Worm (Caenorhabditis elegans): ENCODE measurements around the gene fbxa-128.
"Not testable (repeated sequence)": the region's sequence is repeated elsewhere in the genome, so short reads cannot be mapped to it uniquely, and the experiment has no call there.

fbxa-128 gene

DNA sequence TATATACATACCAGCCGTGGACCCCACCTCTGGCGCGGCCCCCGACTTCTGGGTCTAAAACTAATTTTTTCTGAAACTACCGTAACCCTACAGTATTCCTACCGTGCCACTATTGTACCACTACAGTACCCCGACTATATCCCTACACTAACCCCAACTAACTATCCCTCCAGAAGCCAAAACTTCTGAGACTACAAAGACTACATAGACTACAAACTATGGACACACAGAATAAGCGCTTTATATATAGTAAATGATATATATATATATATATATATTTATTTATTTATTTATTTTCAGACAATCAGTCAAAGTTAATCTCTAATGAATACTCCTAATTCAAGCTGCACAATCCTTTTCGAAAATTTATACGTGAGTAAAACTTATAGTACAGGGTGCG is 7.4 kb downstream of the fbxa-128 start, which contains the start of gene pha-1:
TSS of gene pha-1 (plus strand) at position 301 of the 400 bp plus-strand sequence.
- TF ChIP-seq tbx-8 (GFP tag; optimal IDR thresholded peaks at IDR 0.05); nhr-237 (tag; optimal IDR thresholded peaks at IDR 0.05); lin-13 (tag; optimal IDR thresholded peaks at IDR 0.05): not testable (repeated sequence)

DNA sequence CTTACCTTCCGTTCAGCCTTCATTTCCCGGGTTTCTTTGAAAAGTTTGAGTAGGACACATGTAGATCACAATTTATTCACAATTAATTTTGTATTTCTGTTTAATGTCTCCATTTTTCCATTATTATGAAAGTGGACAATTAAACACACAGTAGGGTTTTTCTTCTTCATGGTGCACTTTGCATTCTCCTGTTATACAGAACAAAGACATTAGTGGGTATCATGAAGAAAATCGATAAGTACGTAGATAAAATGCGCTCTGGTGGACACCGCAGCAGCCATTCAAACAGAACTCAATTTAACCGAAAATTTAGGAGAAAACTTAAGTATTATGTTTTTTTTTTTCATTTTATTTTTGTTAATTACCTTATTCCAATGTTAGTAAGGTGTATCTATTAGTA is 9.6 kb downstream of the fbxa-128 start:
- no peak for TF ChIP-seq lin-13 (tag; optimal IDR thresholded peaks at IDR 0.05)
- TF ChIP-seq lsy-2 (tag; optimal IDR thresholded peaks at IDR 0.05), result no peak
- TF ChIP-seq cnd-1 (tag; optimal IDR thresholded peaks at IDR 0.05), result no peak
- TF ChIP-seq pha-4 (tag; optimal IDR thresholded peaks at IDR 0.05), result no peak
- TF ChIP-seq ces-1 (GFP tag; optimal IDR thresholded peaks at IDR 0.05), result peak; percentile 42
- no peak for TF ChIP-seq tbx-8 (GFP tag; optimal IDR thresholded peaks at IDR 0.05)
- no peak for TF ChIP-seq sptf-1 (tag; optimal IDR thresholded peaks at IDR 0.05)

DNA sequence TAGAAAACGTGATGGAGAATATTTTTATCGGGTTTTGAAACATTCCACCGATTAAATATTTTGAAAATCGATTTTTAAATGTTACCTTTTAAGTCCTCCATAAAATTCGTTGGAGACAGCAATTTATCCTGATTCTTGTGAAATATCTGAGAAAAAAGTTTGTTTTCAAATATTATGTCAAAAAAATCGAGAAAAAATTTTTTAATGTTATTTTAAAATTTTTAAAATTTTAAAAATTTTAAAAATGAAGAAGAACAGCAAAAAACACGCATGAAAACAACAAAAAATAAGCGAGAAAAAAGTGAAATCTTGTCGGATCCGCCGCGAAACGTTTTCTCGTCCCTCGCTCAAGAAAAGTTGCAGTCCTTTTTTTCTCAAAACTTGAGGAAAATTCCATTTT is 11.4 kb downstream of the fbxa-128 start, which contains the start of gene Y48A6C.8:
TSS of gene Y48A6C.8 (minus strand) at position 101 of the 400 bp plus-strand sequence.
- no peak for TF ChIP-seq unc-62 (GFP tag; optimal IDR thresholded peaks at IDR 0.05)
- no peak for TF ChIP-seq ceh-39 (tag; optimal IDR thresholded peaks at IDR 0.05)
- TF ChIP-seq elt-3 (tag; optimal IDR thresholded peaks at IDR 0.05), result no peak
- TF ChIP-seq nhr-237 (tag; optimal IDR thresholded peaks at IDR 0.05), result no peak
- TF ChIP-seq tbx-8 (GFP tag; optimal IDR thresholded peaks at IDR 0.05), result no peak
- no peak for TF ChIP-seq bed-3 (GFP tag; optimal IDR thresholded peaks at IDR 0.05)
- no peak for TF ChIP-seq lin-32 (GFP tag; optimal IDR thresholded peaks at IDR 0.05)
- TF ChIP-seq sem-2 (GFP tag; optimal IDR thresholded peaks at IDR 0.05), result no peak
- no peak for TF ChIP-seq lsy-2 (tag; optimal IDR thresholded peaks at IDR 0.05)

DNA sequence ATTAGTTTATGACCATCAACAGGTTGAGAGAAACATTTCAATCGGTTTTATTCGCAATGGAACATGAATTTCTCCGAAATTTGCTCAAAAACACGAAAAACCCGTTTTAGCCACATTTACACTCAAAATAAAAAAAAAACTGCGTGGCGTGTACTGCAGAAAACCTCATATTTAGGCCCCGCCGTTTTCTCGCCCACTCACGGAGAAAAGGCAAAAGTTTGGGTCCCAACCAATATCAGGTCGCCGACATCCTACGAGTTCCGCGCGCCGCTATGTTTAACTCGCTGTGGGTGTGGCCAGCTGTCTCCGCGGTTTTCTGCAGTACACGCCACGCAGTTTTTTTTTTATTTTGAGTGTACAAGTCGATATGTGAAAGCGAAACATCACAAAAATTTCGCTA is 15.1 kb downstream of the fbxa-128 start:
- TF ChIP-seq lin-13 (tag; optimal IDR thresholded peaks at IDR 0.05) (no peak), cnd-1 (tag; optimal IDR thresholded peaks at IDR 0.05) (no peak), flh-1 (GFP tag; optimal IDR thresholded peaks at IDR 0.05) (no peak), nhr-76 (tag; optimal IDR thresholded peaks at IDR 0.05) (no peak), ceh-83 (GFP tag; optimal IDR thresholded peaks at IDR 0.05) (no peak), mep-1 (tag; optimal IDR thresholded peaks at IDR 0.05) (no peak), unc-62 (GFP tag; optimal IDR thresholded peaks at IDR 0.05) (no peak), unc-39 (tag; optimal IDR thresholded peaks at IDR 0.05) (no peak), blmp-1 (tag; optimal IDR thresholded peaks at IDR 0.05) (no peak), tbx-8 (GFP tag; optimal IDR thresholded peaks at IDR 0.05) (no peak), sem-2 (GFP tag; optimal IDR thresholded peaks at IDR 0.05) (no peak), nhr-237 (tag; optimal IDR thresholded peaks at IDR 0.05) (no peak), ces-1 (GFP tag; optimal IDR thresholded peaks at IDR 0.05) (no peak), ztf-11 (tag; optimal IDR thresholded peaks at IDR 0.05) (no peak), hlh-1 (tag; optimal IDR thresholded peaks at IDR 0.05) (no peak), drap-1 (GFP tag; optimal IDR thresholded peaks at IDR 0.05) (no peak), mls-2 (tag; optimal IDR thresholded peaks at IDR 0.05) (no peak), nhr-12 (tag; optimal IDR thresholded peaks at IDR 0.05) (no peak)

DNA sequence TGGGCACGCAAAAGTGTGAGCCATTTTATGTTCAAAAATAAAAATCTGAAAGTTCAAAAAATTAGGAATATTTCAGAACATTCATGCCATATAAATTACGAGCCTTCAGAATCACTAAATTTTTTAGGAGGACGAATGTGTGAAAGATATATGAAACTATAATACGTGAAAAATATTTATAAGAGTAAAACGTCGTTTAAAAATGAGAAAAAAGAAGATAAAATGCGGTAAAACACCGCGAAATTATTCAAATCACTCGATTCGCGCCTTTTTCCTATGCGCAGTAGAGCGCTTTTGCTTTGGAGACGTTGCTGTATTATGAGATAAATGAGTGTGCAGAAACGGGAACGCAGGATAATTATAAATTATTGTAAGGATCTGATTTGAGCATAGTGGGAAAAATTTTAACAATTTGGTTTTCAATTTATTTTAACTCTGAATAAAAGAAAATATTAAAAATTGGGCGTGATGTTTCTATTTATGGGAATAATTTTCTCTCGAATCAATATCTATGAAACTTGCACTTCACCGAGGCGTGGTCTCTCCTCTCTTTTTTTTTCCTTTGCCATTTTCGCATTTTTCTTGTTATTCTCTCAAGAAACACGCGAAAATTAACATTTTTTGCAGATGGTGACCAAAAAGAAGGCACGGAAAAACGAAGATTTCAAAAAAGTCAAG is 19.6 kb downstream of the fbxa-128 start, which contains the start of the genes sup-35 and Y48A6C.4:
TSS of gene sup-35 (minus strand) at position 51 of the 678 bp plus-strand sequence.
TSS of gene Y48A6C.4 (plus strand) at position 628 of the 678 bp plus-strand sequence.
- TF ChIP-seq nhr-237 (tag; optimal IDR thresholded peaks at IDR 0.05) (peak; percentile 87), ces-1 (GFP tag; optimal IDR thresholded peaks at IDR 0.05) (peak; percentile 90), zip-8 (tag; optimal IDR thresholded peaks at IDR 0.05) (no peak), elt-1 (tag; optimal IDR thresholded peaks at IDR 0.05; ENCODE audit: borderline replicate concordance, insufficient read depth) (no peak), mls-2 (tag; optimal IDR thresholded peaks at IDR 0.05) (peak; percentile 66), ztf-11 (tag; optimal IDR thresholded peaks at IDR 0.05) (no peak), ceh-39 (tag; optimal IDR thresholded peaks at IDR 0.05) (peak; percentile 82), snpc-4 (tag; optimal IDR thresholded peaks at IDR 0.05) (no peak), blmp-1 (tag; optimal IDR thresholded peaks at IDR 0.05) (no peak), nhr-76 (tag; optimal IDR thresholded peaks at IDR 0.05) (no peak), ceh-83 (GFP tag; optimal IDR thresholded peaks at IDR 0.05) (peak; percentile 60), ham-2 (GFP tag; optimal IDR thresholded peaks at IDR 0.05) (no peak), ceh-43 (GFP tag; optimal IDR thresholded peaks at IDR 0.05) (peak; percentile 40), cnd-1 (tag; optimal IDR thresholded peaks at IDR 0.05) (peak; percentile 26), mep-1 (tag; optimal IDR thresholded peaks at IDR 0.05) (peak; percentile 89), lin-32 (GFP tag; optimal IDR thresholded peaks at IDR 0.05) (peak; percentile 29), unc-62 (GFP tag; optimal IDR thresholded peaks at IDR 0.05) (no peak), nhr-2 (tag; optimal IDR thresholded peaks at IDR 0.05) (no peak), bed-3 (GFP tag; optimal IDR thresholded peaks at IDR 0.05) (peak; percentile 39), unc-120 (tag; optimal IDR thresholded peaks at IDR 0.05; ENCODE audit: poor library complexity, severe bottlenecking) (peak; percentile 59), nhr-28 (tag; optimal IDR thresholded peaks at IDR 0.05) (no peak), tbx-8 (GFP tag; optimal IDR thresholded peaks at IDR 0.05) (peak; percentile 35), pha-4 (tag; optimal IDR thresholded peaks at IDR 0.05) (no peak), flh-1 (GFP tag; optimal IDR thresholded peaks at IDR 0.05) (no peak), drap-1 (GFP tag; optimal IDR thresholded peaks at IDR 0.05) (peak; percentile 40), M03D4.4 (tag; optimal IDR thresholded peaks at IDR 0.05) (no peak), nhr-12 (tag; optimal IDR thresholded peaks at IDR 0.05) (no peak), unc-39 (tag; optimal IDR thresholded peaks at IDR 0.05) (no peak), hlh-1 (tag; optimal IDR thresholded peaks at IDR 0.05) (peak; percentile 11), lin-13 (tag; optimal IDR thresholded peaks at IDR 0.05) (peak; percentile 46), sptf-1 (tag; optimal IDR thresholded peaks at IDR 0.05) (peak; percentile 75), lsy-2 (tag; optimal IDR thresholded peaks at IDR 0.05) (peak; percentile 38), sem-2 (GFP tag; optimal IDR thresholded peaks at IDR 0.05) (no peak), mab-5 (tag; optimal IDR thresholded peaks at IDR 0.05) (no peak), elt-3 (tag; optimal IDR thresholded peaks at IDR 0.05) (peak; percentile 12)

Measured in whole organism, mixed stage, embryonic.